Fruit fly (Drosophila melanogaster) whole organism, adult: Measurements from ENCODE around the gene CG15824.

ENCODE experiments used
- CG11617 ChIP-seq: fragments of 200-800 bp; sonication (Bioruptor generic); optimal IDR thresholded peaks from 2 replicates; lab custom pipeline; 2017; ENCODE audit warnings: mild to moderate bottlenecking, missing biosample characterization, missing genetic modification reagents, missing genetic modification characterization
- CG12768 ChIP-seq: fragments of 200-800 bp; sonication (Bioruptor generic); optimal IDR thresholded peaks from 2 replicates; lab custom pipeline; 2017; ENCODE audit warnings: missing biosample characterization, missing genetic modification characterization, mild to moderate bottlenecking, moderate library complexity, missing genetic modification reagents
- CG14711 ChIP-seq: fragments of 200-800 bp; sonication (Bioruptor generic); optimal IDR thresholded peaks from 2 replicates; lab custom pipeline; 2018; ENCODE audit warnings: missing biosample characterization, mild to moderate bottlenecking, missing genetic modification characterization, moderate library complexity
- CG1620 ChIP-seq: fragments of 200-800 bp; sonication (Bioruptor generic); optimal IDR thresholded peaks from 2 replicates; lab custom pipeline; 2016; ENCODE audit warnings: missing biosample characterization, missing genetic modification characterization
- CG33017 ChIP-seq: fragments of 200-800 bp; sonication (Bioruptor generic); optimal IDR thresholded peaks from 2 replicates; lab custom pipeline; 2018; ENCODE audit warnings: missing biosample characterization, mild to moderate bottlenecking, missing genetic modification characterization, moderate library complexity
- CG5204 ChIP-seq: fragments of 200-800 bp; sonication (Bioruptor generic); optimal IDR thresholded peaks from 2 replicates; lab custom pipeline; 2016; ENCODE audit warnings: missing biosample characterization, missing genetic modification characterization
- CG7045 ChIP-seq: fragments of 200-800 bp; sonication (Bioruptor generic); optimal IDR thresholded peaks from 2 replicates; lab custom pipeline; 2017; ENCODE audit warnings: missing biosample characterization, mild to moderate bottlenecking, missing genetic modification characterization
- CG7101 ChIP-seq: fragments of 200-800 bp; sonication (Bioruptor generic); optimal IDR thresholded peaks from 2 replicates; lab custom pipeline; 2018; ENCODE audit warnings: missing biosample characterization, mild to moderate bottlenecking, missing genetic modification characterization, moderate library complexity
- Clk ChIP-seq: fragments of 200-800 bp; sonication (Bioruptor generic); optimal IDR thresholded peaks from 2 replicates; lab custom pipeline; 2017; ENCODE audit warnings: missing biosample characterization, missing genetic modification characterization
- Crg-1 ChIP-seq: fragments of 200-800 bp; sonication (Bioruptor generic); optimal IDR thresholded peaks from 2 replicates; lab custom pipeline; 2016; ENCODE audit warnings: missing biosample characterization, missing genetic modification characterization
- Hr96 ChIP-seq: fragments of 200-800 bp; sonication (Bioruptor generic); optimal IDR thresholded peaks from 2 replicates; lab custom pipeline; 2016; ENCODE audit warnings: missing biosample characterization, missing genetic modification characterization
- Mnt ChIP-seq: fragments of 200-800 bp; sonication (Bioruptor generic); optimal IDR thresholded peaks from 2 replicates; lab custom pipeline; 2016; ENCODE audit warnings: missing biosample characterization, mild to moderate bottlenecking, missing genetic modification characterization
- bab1 ChIP-seq: fragments of 200-800 bp; sonication (Bioruptor generic); optimal IDR thresholded peaks from 3 replicates; lab custom pipeline; 2019; ENCODE audit warnings: missing biosample characterization, mild to moderate bottlenecking, missing genetic modification characterization, moderate library complexity
- cic ChIP-seq: fragments of 200-800 bp; sonication (Bioruptor generic); optimal IDR thresholded peaks from 2 replicates; lab custom pipeline; 2017; ENCODE audit warnings: missing biosample characterization, mild to moderate bottlenecking, missing genetic modification characterization, moderate library complexity
- cnc ChIP-seq, 2 experiments: fragments of >200 bp; optimal IDR thresholded peaks; 2 replicates each; lab custom pipeline; 2017
- kay ChIP-seq: fragments of 200-800 bp; sonication (Bioruptor generic); peaks from one replicate; lab custom pipeline; 2016; ENCODE audit warnings: missing biosample characterization, missing genetic modification characterization, borderline replicate concordance
- ovo ChIP-seq: fragments of 200-800 bp; sonication (Bioruptor generic); optimal IDR thresholded peaks from 2 replicates; lab custom pipeline; 2016; ENCODE audit warnings: missing biosample characterization, missing genetic modification characterization
- pad ChIP-seq: fragments of 200-800 bp; sonication (Bioruptor generic); optimal IDR thresholded peaks from 3 replicates; lab custom pipeline; 2017; ENCODE audit warnings: missing biosample characterization, missing genetic modification characterization, mild to moderate bottlenecking, moderate library complexity, missing genetic modification reagents
- tj ChIP-seq: fragments of 200-800 bp; sonication (Bioruptor generic); optimal IDR thresholded peaks from 3 replicates; lab custom pipeline; 2017; ENCODE audit warnings: missing biosample characterization, mild to moderate bottlenecking, missing genetic modification characterization, moderate library complexity
- toe ChIP-seq: fragments of 200-800 bp; sonication (Bioruptor generic); optimal IDR thresholded peaks from 2 replicates; lab custom pipeline; 2016; ENCODE audit warnings: missing biosample characterization, missing genetic modification characterization

Gene CG15824

DNA sequence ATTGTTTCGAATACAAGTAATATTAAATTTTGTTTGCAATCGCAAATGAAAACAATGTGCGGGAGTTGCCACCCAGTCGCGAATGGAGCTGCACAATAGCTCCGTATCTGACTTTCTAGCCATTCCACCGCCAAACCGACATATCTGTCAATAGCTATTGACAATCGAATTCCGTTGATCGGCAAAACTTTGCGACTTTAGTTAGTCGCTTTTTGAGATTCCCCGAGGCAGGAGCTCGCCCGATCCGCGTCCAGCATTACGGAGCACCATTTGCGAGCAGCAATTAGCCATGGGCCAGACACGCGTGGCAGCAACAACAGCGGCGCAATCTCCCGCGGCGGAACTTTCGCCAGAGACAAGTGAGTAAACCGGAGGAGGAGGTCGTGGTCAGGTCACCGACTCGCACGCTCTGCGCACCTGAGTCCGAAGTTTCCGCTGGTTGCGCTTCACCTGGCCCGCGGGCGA lies 32.3 kb downstream of the CG15824 start, which contains the start of the genes CG4291 and kraken:
CG4291 (minus strand) TSS at position 84 of the 465 bp plus-strand sequence.
kraken (plus strand) TSS at position 122 of the 465 bp plus-strand sequence.
- peak; percentile 46 for TF ChIP-seq tj (GFP tag; lab: Kevin White, UChicago)
- TF ChIP-seq CG12768 (GFP tag; lab: Kevin White, UChicago) = peak; percentile 87
- TF ChIP-seq Crg-1 = peak; percentile 39
- TF ChIP-seq CG7045 (GFP tag; lab: Kevin White, UChicago) = peak; percentile 45
- TF ChIP-seq CG14711 (tag; lab: Kevin White, UChicago) = peak; percentile 28
- peak; percentile 39 for TF ChIP-seq pad (GFP tag; lab: Kevin White, UChicago)
- peak; percentile 72 for TF ChIP-seq bab1 (GFP tag; lab: Kevin White, UChicago)
- TF ChIP-seq Clk (GFP tag; lab: Kevin White, UChicago) = no peak
- TF ChIP-seq Hr96 (GFP tag; lab: Kevin White, UChicago) = peak; percentile 25
- TF ChIP-seq cic (GFP tag; lab: Kevin White, UChicago) = peak; percentile 53
- peak; percentile 66 for TF ChIP-seq CG1620 (GFP tag; lab: Kevin White, UChicago)
- TF ChIP-seq Mnt (GFP tag; lab: Kevin White, UChicago) = peak; percentile 91
- no peak for TF ChIP-seq CG5204 (GFP tag; lab: Kevin White, UChicago)
- peak; percentile 63 for TF ChIP-seq CG7101 (tag; lab: Kevin White, UChicago)
- TF ChIP-seq ovo (GFP tag; lab: Kevin White, UChicago) = peak; percentile 48
- peak; percentile 74 for TF ChIP-seq toe (GFP tag; lab: Kevin White, UChicago)
- TF ChIP-seq CG33017 (tag; lab: Kevin White, UChicago) = peak; percentile 44
- peak; percentile 51 for TF ChIP-seq CG11617 (GFP tag; lab: Kevin White, UChicago)
- no peak for TF ChIP-seq kay (GFP tag; lab: Kevin White, UChicago)
- no peak for TF ChIP-seq cnc (optimal IDR thresholded peaks at IDR 0.05; lab: Kevin White, UChicago)

DNA sequence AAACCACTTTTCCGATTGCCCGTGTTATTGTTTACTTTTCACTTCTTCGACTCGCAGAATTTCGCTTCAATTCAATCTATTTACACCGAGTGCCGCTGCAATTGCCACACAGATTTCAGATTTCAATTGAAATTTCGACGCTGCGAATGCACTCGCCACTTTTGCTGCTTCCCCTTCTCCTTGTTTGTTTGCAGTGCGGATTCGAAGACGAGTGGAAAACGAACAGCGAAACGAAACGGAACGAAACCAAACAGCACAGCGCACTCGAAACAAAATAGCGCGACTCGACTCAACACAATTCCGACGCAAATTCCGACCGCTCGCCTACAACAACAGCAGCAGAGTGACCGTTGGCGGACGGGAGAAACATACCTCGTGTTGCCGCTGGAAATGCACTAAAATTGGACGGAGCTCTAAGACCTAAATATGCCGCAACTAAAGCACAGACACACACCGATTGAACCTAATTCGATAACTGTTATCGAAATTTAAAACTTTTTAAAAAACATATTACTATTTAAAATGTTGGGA lies 34.1 kb downstream of the CG15824 start, which contains the start of gene drongo:
drongo (minus strand) TSS at position 345 of the 531 bp plus-strand sequence.
- TF ChIP-seq CG14711 (tag; lab: Kevin White, UChicago) (peak; percentile 60), Mnt (GFP tag; lab: Kevin White, UChicago) (peak; percentile 75), CG11617 (GFP tag; lab: Kevin White, UChicago) (peak; percentile 14), CG5204 (GFP tag; lab: Kevin White, UChicago) (no peak), cnc (optimal IDR thresholded peaks at IDR 0.05; lab: Kevin White, UChicago) (no peak), kay (GFP tag; lab: Kevin White, UChicago) (no peak), tj (GFP tag; lab: Kevin White, UChicago) (peak; percentile 60), CG7101 (tag; lab: Kevin White, UChicago) (peak; percentile 62), Hr96 (GFP tag; lab: Kevin White, UChicago) (peak; percentile 16), CG33017 (tag; lab: Kevin White, UChicago) (peak; percentile 26), Crg-1 (no peak), cic (GFP tag; lab: Kevin White, UChicago) (peak; percentile 27), CG12768 (GFP tag; lab: Kevin White, UChicago) (peak; percentile 23), CG7045 (GFP tag; lab: Kevin White, UChicago) (peak; percentile 2), CG1620 (GFP tag; lab: Kevin White, UChicago) (peak; percentile 55), Clk (GFP tag; lab: Kevin White, UChicago) (no peak), pad (GFP tag; lab: Kevin White, UChicago) (no peak), ovo (GFP tag; lab: Kevin White, UChicago) (no peak), bab1 (GFP tag; lab: Kevin White, UChicago) (peak; percentile 66)

DNA sequence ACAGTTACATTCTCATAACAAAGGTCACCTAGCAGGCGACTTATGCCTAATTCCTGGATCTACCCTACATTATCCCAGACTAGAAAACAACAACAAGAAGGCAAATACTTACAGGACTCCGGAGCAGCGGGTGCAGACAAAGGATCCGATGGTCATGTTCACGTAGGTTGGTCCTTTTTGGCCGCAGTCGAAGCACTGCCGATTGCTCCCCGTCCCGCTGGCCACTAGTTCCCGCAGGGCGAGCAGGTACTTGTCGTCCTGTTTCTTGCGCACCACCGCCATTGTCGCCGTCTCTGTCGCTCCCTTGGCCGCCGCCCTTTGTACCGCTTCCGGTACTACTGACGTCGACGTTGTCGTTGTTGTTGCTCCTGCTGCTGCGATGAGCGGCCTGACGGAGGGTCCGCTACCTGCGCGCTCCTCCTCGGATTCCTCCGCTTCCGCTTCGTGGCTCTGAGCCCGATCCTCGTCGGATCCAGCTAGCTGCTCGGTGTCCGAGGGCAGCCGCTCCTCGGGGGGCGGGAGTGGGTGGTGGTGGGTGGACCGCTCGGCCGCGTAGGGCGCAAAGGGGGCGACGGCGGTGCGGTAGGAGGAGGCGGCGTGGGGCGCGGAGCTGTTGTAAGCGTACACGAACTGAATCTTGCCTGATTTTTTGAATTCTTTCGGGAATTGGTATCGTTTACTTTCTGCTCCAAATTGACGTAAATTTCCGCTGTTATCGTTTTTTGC lies 35.0 kb downstream of the CG15824 start:
- no peak for TF ChIP-seq cnc (optimal IDR thresholded peaks at IDR 0.05; lab: Kevin White, UChicago)
- no peak for TF ChIP-seq CG7045 (GFP tag; lab: Kevin White, UChicago)
- no peak for TF ChIP-seq CG1620 (GFP tag; lab: Kevin White, UChicago)
- no peak for TF ChIP-seq CG12768 (GFP tag; lab: Kevin White, UChicago)
- no peak for TF ChIP-seq CG14711 (tag; lab: Kevin White, UChicago)
- no peak for TF ChIP-seq CG5204 (GFP tag; lab: Kevin White, UChicago)
- TF ChIP-seq toe (GFP tag; lab: Kevin White, UChicago) = no peak
- TF ChIP-seq CG7101 (tag; lab: Kevin White, UChicago) = no peak
- TF ChIP-seq cic (GFP tag; lab: Kevin White, UChicago) = no peak
- TF ChIP-seq pad (GFP tag; lab: Kevin White, UChicago) = no peak
- TF ChIP-seq CG11617 (GFP tag; lab: Kevin White, UChicago) = no peak
- TF ChIP-seq Mnt (GFP tag; lab: Kevin White, UChicago) = no peak
- TF ChIP-seq kay (GFP tag; lab: Kevin White, UChicago) = no peak
- TF ChIP-seq CG33017 (tag; lab: Kevin White, UChicago) = no peak
- no peak for TF ChIP-seq Clk (GFP tag; lab: Kevin White, UChicago)
- TF ChIP-seq tj (GFP tag; lab: Kevin White, UChicago) = no peak
- TF ChIP-seq Crg-1 = no peak
- TF ChIP-seq ovo (GFP tag; lab: Kevin White, UChicago) = no peak

DNA sequence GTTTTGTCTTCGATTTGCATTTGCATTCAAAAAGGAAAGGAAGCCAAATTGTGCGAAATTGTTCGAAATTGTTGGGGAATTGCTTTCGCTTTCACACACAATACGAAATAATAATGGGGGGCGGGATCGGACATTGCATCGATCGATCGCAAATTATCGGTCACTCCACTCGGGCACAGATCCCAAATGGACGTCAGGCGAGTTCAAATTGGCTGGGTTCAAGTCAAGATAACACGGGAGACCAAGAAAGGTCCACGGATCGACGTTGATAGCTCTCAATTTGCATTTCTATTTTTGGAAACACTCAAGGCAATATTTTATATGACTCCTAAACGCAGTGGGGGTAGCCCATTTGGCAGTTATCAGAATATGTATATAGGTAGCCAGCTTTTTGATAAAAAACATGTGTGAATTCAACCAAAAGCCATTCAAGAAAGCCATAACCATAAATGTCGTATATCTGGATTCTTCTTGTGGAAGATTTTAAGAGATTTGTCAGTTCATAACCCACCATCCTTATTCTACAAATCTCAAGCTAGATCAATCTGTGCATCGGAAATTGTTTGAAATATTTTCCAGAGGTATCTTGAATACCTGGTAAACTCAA lies 35.7 kb downstream of the CG15824 start:
- TF ChIP-seq Hr96 (GFP tag; lab: Kevin White, UChicago) (no peak), kay (GFP tag; lab: Kevin White, UChicago) (no peak), CG11617 (GFP tag; lab: Kevin White, UChicago) (no peak), cnc (optimal IDR thresholded peaks at IDR 0.05; lab: Kevin White, UChicago) (no peak), CG12768 (GFP tag; lab: Kevin White, UChicago) (no peak), CG7045 (GFP tag; lab: Kevin White, UChicago) (no peak), Crg-1 (no peak), toe (GFP tag; lab: Kevin White, UChicago) (no peak)
